Fruit fly (Drosophila melanogaster) whole organism, embryonic: ENCODE data around the gene CG12998.

ENCODE experiments used
- Atf3 ChIP-seq: fragments of 200-800 bp; sonication (Bioruptor generic); optimal IDR thresholded peaks from 3 replicates; lab custom pipeline; 2016; ENCODE audit warnings: missing biosample characterization, missing genetic modification characterization
- Bdp1 ChIP-seq: fragments of 200-800 bp; sonication (Bioruptor generic); optimal IDR thresholded peaks from 3 replicates; lab custom pipeline; 2016; ENCODE audit warnings: missing biosample characterization, missing genetic modification characterization
- CG12219 ChIP-seq: fragments of 200-800 bp; sonication (Bioruptor generic); optimal IDR thresholded peaks from 3 replicates; lab custom pipeline; 2018; ENCODE audit warnings: missing biosample characterization, mild to moderate bottlenecking, missing genetic modification characterization
- CG13424 ChIP-seq: fragments of 200-800 bp; sonication (Bioruptor generic); optimal IDR thresholded peaks from 2 replicates; lab custom pipeline; 2019; ENCODE audit warnings: missing biosample characterization, mild to moderate bottlenecking, missing genetic modification characterization, moderate library complexity
- CG14014 ChIP-seq: fragments of 200-800 bp; sonication (Bioruptor generic); IDR thresholded peaks from 2 replicates; pipeline ENCODE4 v1.3.6; 2022; ENCODE audit warnings: missing biosample characterization, missing genetic modification characterization
- CG1603 ChIP-seq: fragments of 200-800 bp; sonication (Bioruptor generic); optimal IDR thresholded peaks from 2 replicates; lab custom pipeline; 2019; ENCODE audit warnings: missing biosample characterization, mild to moderate bottlenecking, missing genetic modification characterization, moderate library complexity
- CG18262 ChIP-seq: fragments of 200-800 bp; optimal IDR thresholded peaks from 3 replicates; lab custom pipeline; 2019; ENCODE audit warnings: missing biosample characterization, mild to moderate bottlenecking, missing genetic modification characterization, moderate library complexity
- CG2116 ChIP-seq: fragments of 200-800 bp; sonication (Bioruptor generic); optimal IDR thresholded peaks from 3 replicates; lab custom pipeline; 2018; ENCODE audit warnings: missing biosample characterization, mild to moderate bottlenecking, missing genetic modification characterization
- CG2712 ChIP-seq: fragments of 200-800 bp; optimal IDR thresholded peaks from 3 replicates; lab custom pipeline; 2019; ENCODE audit warnings: missing biosample characterization, mild to moderate bottlenecking, missing genetic modification characterization, moderate library complexity
- CG2875 ChIP-seq: fragments of 200-800 bp; sonication (Bioruptor generic); optimal IDR thresholded peaks from 2 replicates; lab custom pipeline; 2017; ENCODE audit warnings: missing biosample characterization, mild to moderate bottlenecking, missing genetic modification characterization, missing genetic modification reagents
- CG30020 ChIP-seq: fragments of 200-800 bp; optimal IDR thresholded peaks from 2 replicates; lab custom pipeline; 2019; ENCODE audit warnings: missing biosample characterization, mild to moderate bottlenecking, missing genetic modification characterization, moderate library complexity
- CG30403 ChIP-seq: fragments of 200-800 bp; sonication (Bioruptor generic); optimal IDR thresholded peaks from 3 replicates; lab custom pipeline; 2016; ENCODE audit warnings: missing biosample characterization, missing genetic modification characterization
- CG3065 ChIP-seq: fragments of 200-800 bp; sonication (Bioruptor generic); optimal IDR thresholded peaks from 2 replicates; lab custom pipeline; 2016; ENCODE audit warnings: missing biosample characterization, missing genetic modification characterization
- CG6791 ChIP-seq: fragments of 200-800 bp; sonication (Bioruptor generic); IDR thresholded peaks from 3 replicates; pipeline ENCODE4 v1.3.6; 2022; ENCODE audit warnings: missing biosample characterization, missing genetic modification characterization; ENCODE audit not compliant: partially characterized antibody
- CG7271 ChIP-seq: fragments of 200-800 bp; sonication (Bioruptor generic); optimal IDR thresholded peaks from 2 replicates; lab custom pipeline; 2018; ENCODE audit warnings: missing biosample characterization, mild to moderate bottlenecking, missing genetic modification characterization, moderate library complexity
- CG8281 ChIP-seq: fragments of 200-800 bp; sonication (Bioruptor generic); optimal IDR thresholded peaks from 2 replicates; lab custom pipeline; 2018; ENCODE audit warnings: missing biosample characterization, mild to moderate bottlenecking, missing genetic modification characterization, moderate library complexity
- CG9932 ChIP-seq: fragments of 200-800 bp; sonication (Bioruptor generic); IDR thresholded peaks from 2 replicates; pipeline ENCODE4 v1.3.6; 2022; ENCODE audit warnings: missing biosample characterization, missing genetic modification characterization
- CTCF ChIP-seq: fragments of 200-800 bp; sonication (Bioruptor generic); optimal IDR thresholded peaks from 2 replicates; lab custom pipeline; 2017; ENCODE audit warnings: missing biosample characterization, mild to moderate bottlenecking, missing genetic modification characterization, moderate library complexity
- Camta ChIP-seq: fragments of 200-800 bp; sonication (Bioruptor generic); optimal IDR thresholded peaks from 2 replicates; lab custom pipeline; 2016; ENCODE audit warnings: missing biosample characterization, missing genetic modification characterization
- Dek ChIP-seq: fragments of 200-800 bp; sonication (Bioruptor generic); optimal IDR thresholded peaks from 3 replicates; lab custom pipeline; 2019; ENCODE audit warnings: missing biosample characterization, mild to moderate bottlenecking, missing genetic modification characterization, moderate library complexity
- E2f1 ChIP-seq: fragments of 200-800 bp; sonication (Bioruptor generic); IDR thresholded peaks from 2 replicates; pipeline ENCODE4 v1.3.6; 2022; ENCODE audit warnings: missing biosample characterization, missing genetic modification characterization
- Gsc ChIP-seq: fragments of 200-800 bp; sonication (Bioruptor generic); IDR thresholded peaks from 2 replicates; pipeline ENCODE4 v1.3.6; 2022; ENCODE audit warnings: missing biosample characterization, missing genetic modification characterization
- HHEX ChIP-seq: fragments of 200-800 bp; sonication (Bioruptor generic); optimal IDR thresholded peaks from 3 replicates; lab custom pipeline; 2017; ENCODE audit warnings: missing biosample characterization, mild to moderate bottlenecking, missing genetic modification characterization, missing genetic modification reagents
- NFAT ChIP-seq: fragments of 200-800 bp; sonication (Bioruptor generic); IDR thresholded peaks from 2 replicates; pipeline ENCODE4 v1.3.6; 2022; ENCODE audit warnings: missing biosample characterization, missing genetic modification characterization
- Nf-YA ChIP-seq: fragments of 200-800 bp; sonication (Bioruptor generic); IDR thresholded peaks from 2 replicates; pipeline ENCODE4 v1.3.6; 2022; ENCODE audit warnings: missing biosample characterization, missing genetic modification characterization
- Nf-YC ChIP-seq: fragments of 200-800 bp; optimal IDR thresholded peaks from 3 replicates; lab custom pipeline; 2019; ENCODE audit warnings: missing biosample characterization, mild to moderate bottlenecking, missing genetic modification characterization, moderate library complexity
- Oli ChIP-seq: fragments of 200-800 bp; sonication (Bioruptor generic); optimal IDR thresholded peaks from 2 replicates; lab custom pipeline; 2018; ENCODE audit warnings: missing biosample characterization, mild to moderate bottlenecking, missing genetic modification characterization, moderate library complexity
- TFAM ChIP-seq: fragments of 200-800 bp; sonication (Bioruptor generic); optimal IDR thresholded peaks from 2 replicates; lab custom pipeline; 2017; ENCODE audit warnings: missing biosample characterization, missing genetic modification characterization, inconsistent platforms
- ab ChIP-seq: fragments of 200-800 bp; sonication (Bioruptor generic); optimal IDR thresholded peaks from 2 replicates; lab custom pipeline; 2016; ENCODE audit warnings: missing biosample characterization, missing genetic modification characterization
- bigmax ChIP-seq: fragments of 200-800 bp; sonication (Bioruptor generic); optimal IDR thresholded peaks from 2 replicates; lab custom pipeline; 2018; ENCODE audit warnings: missing biosample characterization, mild to moderate bottlenecking, missing genetic modification characterization
- cas ChIP-seq: fragments of 200-800 bp; sonication (Bioruptor generic); IDR thresholded peaks from 2 replicates; pipeline ENCODE4 v1.3.6; 2022; ENCODE audit warnings: missing biosample characterization, missing genetic modification characterization
- cg ChIP-seq: fragments of 200-800 bp; sonication (Bioruptor generic); optimal IDR thresholded peaks from 3 replicates; lab custom pipeline; 2019; ENCODE audit warnings: missing biosample characterization, mild to moderate bottlenecking, missing genetic modification characterization, moderate library complexity
- dmrt11E ChIP-seq: fragments of 200-800 bp; sonication (Bioruptor generic); optimal IDR thresholded peaks from 3 replicates; lab custom pipeline; 2018; ENCODE audit warnings: missing biosample characterization, mild to moderate bottlenecking, missing genetic modification characterization, moderate library complexity
- eve ChIP-seq, 2 experiments: fragments of >200 bp; optimal IDR thresholded peaks; 2 replicates each; lab custom pipeline; 2017; ENCODE audit warnings: missing biosample characterization in 2 of 2, missing genetic modification characterization in 2 of 2
- eyg ChIP-seq: fragments of 200-800 bp; sonication (Bioruptor generic); optimal IDR thresholded peaks from 3 replicates; lab custom pipeline; 2016; ENCODE audit warnings: missing biosample characterization, missing genetic modification characterization
- gem ChIP-seq: fragments of 200-800 bp; sonication (Bioruptor generic); optimal IDR thresholded peaks from 2 replicates; lab custom pipeline; 2019; ENCODE audit warnings: missing biosample characterization, mild to moderate bottlenecking, missing genetic modification characterization, moderate library complexity
- gfzf ChIP-seq: fragments of 200-800 bp; sonication (Bioruptor generic); optimal IDR thresholded peaks from 2 replicates; lab custom pipeline; 2016; ENCODE audit warnings: missing biosample characterization, mild to moderate bottlenecking, missing genetic modification characterization, moderate library complexity
- jing ChIP-seq: fragments of 200-800 bp; sonication (Bioruptor generic); optimal IDR thresholded peaks from 2 replicates; lab custom pipeline; 2018; ENCODE audit warnings: missing biosample characterization, mild to moderate bottlenecking, missing genetic modification characterization
- jumu ChIP-seq: fragments of 200-800 bp; sonication (Bioruptor generic); optimal IDR thresholded peaks from 3 replicates; lab custom pipeline; 2016; ENCODE audit warnings: missing biosample characterization, missing genetic modification characterization
- lab ChIP-seq: fragments of 200-800 bp; sonication (Bioruptor generic); optimal IDR thresholded peaks from 3 replicates; lab custom pipeline; 2017; ENCODE audit warnings: missing biosample characterization, missing genetic modification characterization, mild to moderate bottlenecking, moderate library complexity, missing genetic modification reagents
- lilli ChIP-seq: fragments of 200-800 bp; sonication (Bioruptor generic); optimal IDR thresholded peaks from 3 replicates; lab custom pipeline; 2016; ENCODE audit warnings: missing biosample characterization, missing genetic modification characterization
- lov ChIP-seq, 2 experiments: fragments of 200-800 bp in 1 of 2; fragments of >200 bp in 1 of 2; sonication (Bioruptor generic) in 1 of 2; IDR thresholded peaks in 1 of 2; optimal IDR thresholded peaks in 1 of 2; 2 replicates in 1 of 2; 3 replicates in 1 of 2; pipeline versions ENCODE4 v1.3.6 to Lab custom; 2017 to 2022; ENCODE audit warnings: missing biosample characterization in 1 of 2, missing genetic modification characterization in 1 of 2
- mam ChIP-seq: fragments of 200-800 bp; sonication (Bioruptor generic); optimal IDR thresholded peaks from 3 replicates; lab custom pipeline; 2016; ENCODE audit warnings: missing biosample characterization, missing genetic modification characterization
- nerfin-2 ChIP-seq: fragments of 200-800 bp; sonication (Bioruptor generic); IDR thresholded peaks from 2 replicates; pipeline ENCODE4 v1.3.6; 2022; ENCODE audit warnings: missing biosample characterization, missing genetic modification characterization; ENCODE audit not compliant: partially characterized antibody
- pnt ChIP-seq: fragments of 200-800 bp; sonication (Bioruptor generic); optimal IDR thresholded peaks from 3 replicates; lab custom pipeline; 2016; ENCODE audit warnings: missing biosample characterization, missing genetic modification characterization
- pum ChIP-seq: fragments of 200-800 bp; sonication (Bioruptor generic); optimal IDR thresholded peaks from 2 replicates; lab custom pipeline; 2016; ENCODE audit warnings: missing biosample characterization, missing genetic modification characterization
- ro ChIP-seq: fragments of 200-800 bp; sonication (Bioruptor generic); IDR thresholded peaks from 2 replicates; pipeline ENCODE4 v1.3.6; 2022; ENCODE audit warnings: missing biosample characterization, missing genetic modification characterization
- stwl ChIP-seq: fragments of 200-800 bp; sonication (Bioruptor generic); optimal IDR thresholded peaks from 3 replicates; lab custom pipeline; 2018; ENCODE audit warnings: missing biosample characterization, mild to moderate bottlenecking, missing genetic modification characterization, moderate library complexity
- ttk ChIP-seq: fragments of 200-800 bp; sonication (Bioruptor generic); IDR thresholded peaks from 2 replicates; pipeline ENCODE4 v2.1.2; 2022; ENCODE audit warnings: missing biosample characterization, missing genetic modification characterization
- vfl ChIP-seq: fragments of 200-800 bp; sonication (Bioruptor generic); optimal IDR thresholded peaks from 2 replicates; lab custom pipeline; 2016; ENCODE audit warnings: missing biosample characterization, missing genetic modification characterization
- vvl ChIP-seq: fragments of 200-800 bp; sonication (Bioruptor generic); IDR thresholded peaks from 2 replicates; pipeline ENCODE4 v1.3.6; 2022; ENCODE audit warnings: missing biosample characterization, missing genetic modification characterization
- wek ChIP-seq: fragments of 200-800 bp; sonication (Bioruptor generic); optimal IDR thresholded peaks from 3 replicates; lab custom pipeline; 2018; ENCODE audit warnings: missing biosample characterization, mild to moderate bottlenecking, missing genetic modification characterization, moderate library complexity

CG12998 gene

dm6 chrX:17244854-17245253 lies 26.4 kb downstream of the CG12998 start, which contains the start of gene CG8915 (continued):
- TF ChIP-seq CG30020 (tag; lab: Kevin White, UChicago) (peak; percentile 14), CG1603 (tag; lab: Kevin White, UChicago) (peak; percentile 25), ttk (no peak), Camta (GFP tag; lab: Kevin White, UChicago) (no peak), E2f1 (GFP tag; lab: Robert Waterston, UW) (no peak), Nf-YC (tag; lab: Kevin White, UChicago) (no peak), CG12219 (no peak), NFAT (GFP tag; lab: Robert Waterston, UW) (no peak), pnt (GFP tag; lab: Kevin White, UChicago) (no peak), CG13424 (tag; lab: Kevin White, UChicago) (no peak), cas (GFP tag; lab: Robert Waterston, UW) (no peak), Oli (tag; lab: Kevin White, UChicago) (no peak), ab (GFP tag; lab: Kevin White, UChicago) (no peak), wek (GFP tag; lab: Kevin White, UChicago) (no peak), Dek (tag; lab: Kevin White, UChicago) (no peak), pum (GFP tag; lab: Kevin White, UChicago) (no peak), Nf-YA (GFP tag; lab: Robert Waterston, UW) (no peak), CG9932 (GFP tag; lab: Robert Waterston, UW) (no peak), eyg (GFP tag; lab: Kevin White, UChicago) (no peak), jumu (GFP tag; lab: Kevin White, UChicago) (no peak), dmrt11E (tag; lab: Kevin White, UChicago) (no peak), CG2116 (GFP tag; lab: Kevin White, UChicago) (peak; percentile 58), eve (GFP tag; optimal IDR thresholded peaks at IDR 0.05; lab: Kevin White, UChicago) (no peak), stwl (peak; percentile 98), CG3065 (GFP tag; lab: Kevin White, UChicago) (no peak), mam (GFP tag; lab: Kevin White, UChicago) (no peak), gfzf (GFP tag; lab: Kevin White, UChicago) (peak; percentile 53), cg (GFP tag; lab: Kevin White, UChicago) (no peak), vfl (no peak), Gsc (GFP tag; lab: Robert Waterston, UW) (no peak), CG7271 (tag; lab: Kevin White, UChicago) (no peak), gem (tag; lab: Kevin White, UChicago) (peak; percentile 31), lov (optimal IDR thresholded peaks at IDR 0.05; lab: Kevin White, UChicago) (no peak), lov (GFP tag; IDR thresholded peaks at IDR 0.05; lab: Robert Waterston, UW) (no peak), ro (no peak), CG30403 (GFP tag; lab: Kevin White, UChicago) (no peak), CG2875 (no peak), CG8281 (tag; lab: Kevin White, UChicago) (no peak), HHEX (GFP tag; lab: Kevin White, UChicago) (no peak), Atf3 (GFP tag; lab: Kevin White, UChicago) (no peak), lilli (GFP tag; lab: Kevin White, UChicago) (no peak), CG6791 (GFP tag; lab: Robert Waterston, UW) (peak; percentile 80), nerfin-2 (GFP tag; lab: Robert Waterston, UW) (peak; percentile 65), bigmax (GFP tag; lab: Kevin White, UChicago) (no peak), Bdp1 (no peak), jing (GFP tag; lab: Kevin White, UChicago) (no peak), vvl (no peak), CG18262 (tag; lab: Kevin White, UChicago) (no peak), CTCF (no peak), lab (no peak), CG14014 (GFP tag; lab: Robert Waterston, UW) (no peak), CG2712 (tag; lab: Kevin White, UChicago) (peak; percentile 9), TFAM (GFP tag; lab: Kevin White, UChicago) (no peak)
